Fruit fly (Drosophila melanogaster): ENCODE results near the gene TTLL3A.

The TTLL3A gene

DNA sequence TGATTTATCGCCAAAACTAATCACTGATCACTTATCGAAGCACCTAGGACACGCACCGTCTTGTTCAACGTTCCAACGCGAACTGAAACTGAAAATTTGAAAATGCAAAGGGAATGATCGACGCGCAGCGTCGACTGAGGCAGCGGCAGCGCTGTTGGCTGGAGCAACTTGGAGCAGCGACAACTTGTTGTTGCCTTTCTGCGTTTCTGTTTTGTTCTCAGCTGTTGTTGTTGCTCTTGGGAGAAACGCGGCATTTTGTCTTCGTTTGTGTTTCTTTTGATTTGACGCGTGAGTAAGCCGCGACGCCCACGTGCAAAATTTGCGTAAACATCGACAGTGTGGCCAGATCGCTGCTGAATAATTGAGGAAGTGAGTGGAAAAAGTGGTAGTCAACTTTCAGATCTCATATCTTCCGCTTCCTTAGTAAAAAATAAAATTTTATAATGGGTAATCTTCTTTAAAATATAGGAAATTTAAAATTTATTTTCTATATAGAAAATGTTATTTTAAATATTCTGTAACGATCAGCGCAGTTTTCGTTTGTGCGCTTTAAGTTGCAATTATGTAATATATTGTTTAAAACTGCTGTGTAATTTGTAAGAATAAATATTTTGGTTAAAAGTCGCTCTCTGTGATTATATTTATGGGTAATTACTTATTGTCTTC, 30.9 kb downstream of the TTLL3A start, which contains the start of gene Tsp (continued):
- TF ChIP-seq CG7963 (GFP tag; IDR thresholded peaks at IDR 0.05; ENCODE audit: partially characterized antibody) (no peak), Max (GFP tag; optimal IDR thresholded peaks at IDR 0.05) (no peak), gce (GFP tag; IDR thresholded peaks at IDR 0.05) (no peak), pum (GFP tag; optimal IDR thresholded peaks at IDR 0.05) (no peak), CG32532 (GFP tag; IDR thresholded peaks at IDR 0.05) (peak; percentile 20; the same call in 1 of the 2 replicates), NFAT (GFP tag; IDR thresholded peaks at IDR 0.05) (no peak), danr (GFP tag; IDR thresholded peaks at IDR 0.05) (no peak), Atf3 (GFP tag; optimal IDR thresholded peaks at IDR 0.05) (no peak), chn (GFP tag; optimal IDR thresholded peaks at IDR 0.05) (no peak), inv (GFP tag; IDR thresholded peaks at IDR 0.05; ENCODE audit: partially characterized antibody) (no peak), CG2116 (GFP tag; optimal IDR thresholded peaks at IDR 0.05) (no peak), tgo (GFP tag; IDR thresholded peaks at IDR 0.05) (no peak), en (GFP tag; optimal IDR thresholded peaks at IDR 0.05) (no peak), CG30020 (tag; optimal IDR thresholded peaks at IDR 0.05) (no peak), CG7556 (GFP tag; optimal IDR thresholded peaks at IDR 0.05) (no peak), C15 (GFP tag; IDR thresholded peaks at IDR 0.05) (no peak), Hr3 (GFP tag; optimal IDR thresholded peaks at IDR 0.05) (no peak), CG1603 (tag; optimal IDR thresholded peaks at IDR 0.05) (no peak), cwo (GFP tag; optimal IDR thresholded peaks at IDR 0.05) (peak; percentile 66), TFAM (GFP tag; optimal IDR thresholded peaks at IDR 0.05) (no peak), MBD-R2 (GFP tag; IDR thresholded peaks at IDR 0.05) (no peak), toy (GFP tag; IDR thresholded peaks at IDR 0.05) (no peak), Hand (GFP tag; optimal IDR thresholded peaks at IDR 0.05) (no peak), Trl (optimal IDR thresholded peaks at IDR 0.05) (peak in 1 of 2 experiments; percentile 33), Trl (GFP tag; optimal IDR thresholded peaks at IDR 0.05) (no peak), hkb (optimal IDR thresholded peaks at IDR 0.05) (no peak), hkb (GFP tag; IDR thresholded peaks at IDR 0.05) (no peak), mld (GFP tag; IDR thresholded peaks at IDR 0.05; ENCODE audit: partially characterized antibody) (no peak), CG11696 (GFP tag; IDR thresholded peaks at IDR 0.05) (no peak), Atf-2 (GFP tag; optimal IDR thresholded peaks at IDR 0.05) (no peak), CG10267 (tag; optimal IDR thresholded peaks at IDR 0.05) (peak; percentile 1), CG13123 (GFP tag; optimal IDR thresholded peaks at IDR 0.05) (no peak), CG8924 (tag; optimal IDR thresholded peaks at IDR 0.05) (no peak), p53 (GFP tag; optimal IDR thresholded peaks at IDR 0.05) (no peak), CG16779 (GFP tag; IDR thresholded peaks at IDR 0.05) (no peak), CG10274 (GFP tag; optimal IDR thresholded peaks at IDR 0.05) (no peak), CG12071 (GFP tag; optimal IDR thresholded peaks at IDR 0.05) (no peak), aop (GFP tag; IDR thresholded peaks at IDR 0.05) (no peak), Fer3 (tag; optimal IDR thresholded peaks at IDR 0.05) (no peak), CG17359 (tag; optimal IDR thresholded peaks at IDR 0.05) (no peak), H2.0 (GFP tag; IDR thresholded peaks at IDR 0.05) (no peak), Ssrp (tag; optimal IDR thresholded peaks at IDR 0.05) (no peak), psq (GFP tag; optimal IDR thresholded peaks at IDR 0.05) (no peak), Doc2 (GFP tag; IDR thresholded peaks at IDR 0.05) (no peak), CG14710 (tag; optimal IDR thresholded peaks at IDR 0.05) (no peak), emc (GFP tag; optimal IDR thresholded peaks at IDR 0.05) (no peak), slp2 (GFP tag; optimal IDR thresholded peaks at IDR 0.05) (no peak), CG5953 (GFP tag; IDR thresholded peaks at IDR 0.05) (no peak), Meics (GFP tag; optimal IDR thresholded peaks at IDR 0.05) (peak; percentile 17), wdn (GFP tag; IDR thresholded peaks at IDR 0.05) (no peak), CG34224 (GFP tag; IDR thresholded peaks at IDR 0.05; ENCODE audit: partially characterized antibody) (no peak), CG30403 (GFP tag; optimal IDR thresholded peaks at IDR 0.05) (no peak)
